Fruit fly (Drosophila melanogaster) S2 (cell line): Measurements from ENCODE around the gene CG13928.

Experiments
- CG8478 ChIP-seq: fragments of >200 bp; optimal IDR thresholded peaks from 2 replicates; lab custom pipeline; 2018
- CTCF ChIP-seq, 2 experiments: fragments of >200 bp; optimal IDR thresholded peaks; 2 replicates each; lab custom pipeline; 2018

- TF ChIP-seq CG8478 (no peak), CTCF (optimal IDR thresholded peaks at IDR 0.05; lab: Kevin White, UChicago) (no peak)
These were observed 33.7 kb upstream of the CG13928 start for dm6 chr3L:1661738-1662370.
